Worm (Caenorhabditis elegans): ENCODE data around the gene F59A1.12.

DNA sequence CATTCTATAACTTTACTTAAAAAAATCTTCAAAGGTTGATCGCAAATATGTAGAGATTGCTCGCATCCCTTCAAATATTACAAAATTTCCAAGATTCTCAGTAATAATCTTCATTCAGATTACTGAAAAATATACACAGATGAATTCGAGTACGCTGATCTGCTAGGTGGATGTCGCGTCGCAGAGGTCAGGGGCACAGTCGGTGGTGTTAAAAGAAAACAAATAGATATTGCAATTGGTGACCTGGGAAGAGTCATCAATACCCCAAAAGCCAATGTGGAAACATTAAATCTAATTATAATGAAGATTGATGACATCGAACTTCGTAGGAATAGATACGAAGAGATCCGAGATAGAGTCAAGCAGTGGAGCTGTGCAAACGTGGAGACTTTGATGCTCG lies 39.0 kb downstream of the F59A1.12 start, which contains the start of gene F57G4.10:
- TF ChIP-seq tbx-2 (tag; optimal IDR thresholded peaks at IDR 0.05) = no peak
- TF ChIP-seq lim-6 (tag; optimal IDR thresholded peaks at IDR 0.05) = no peak
- TF ChIP-seq hlh-30 (tag; optimal IDR thresholded peaks at IDR 0.05; ENCODE audit: insufficient read depth) = no peak
- TF ChIP-seq unc-3 (GFP tag; conservative IDR thresholded peaks at IDR 0.05) = no peak
- no peak for TF ChIP-seq unc-3 (tag; optimal IDR thresholded peaks at IDR 0.05)
- TF ChIP-seq unc-55 (GFP tag; optimal IDR thresholded peaks at IDR 0.05) = no peak
- no peak for TF ChIP-seq ahr-1 (tag; optimal IDR thresholded peaks at IDR 0.05)
- no peak for TF ChIP-seq madf-2 (tag; optimal IDR thresholded peaks at IDR 0.05)
- no peak for TF ChIP-seq nfya-1 (tag; optimal IDR thresholded peaks at IDR 0.05)
- TF ChIP-seq ttx-3 (tag; optimal IDR thresholded peaks at IDR 0.05) = no peak
- TF ChIP-seq ceh-48 (tag; optimal IDR thresholded peaks at IDR 0.05) = no peak
- no peak for TF ChIP-seq syd-9 (tag; optimal IDR thresholded peaks at IDR 0.05)
- TF ChIP-seq dmd-4 (tag; optimal IDR thresholded peaks at IDR 0.05; ENCODE audit: borderline replicate concordance) = no peak
- no peak for TF ChIP-seq pax-1 (tag; optimal IDR thresholded peaks at IDR 0.05)
- TF ChIP-seq hlh-8 (tag; optimal IDR thresholded peaks at IDR 0.05) = no peak
